Fruit fly (Drosophila melanogaster) S2 (cell line): ENCODE data around the gene vri.

Experiments used
- CG8478 ChIP-seq: fragments of >200 bp; optimal IDR thresholded peaks from 2 replicates; lab custom pipeline; 2018
- CTCF ChIP-seq, 2 experiments: fragments of >200 bp; optimal IDR thresholded peaks; 2 replicates each; lab custom pipeline; 2018

vri gene

DNA sequence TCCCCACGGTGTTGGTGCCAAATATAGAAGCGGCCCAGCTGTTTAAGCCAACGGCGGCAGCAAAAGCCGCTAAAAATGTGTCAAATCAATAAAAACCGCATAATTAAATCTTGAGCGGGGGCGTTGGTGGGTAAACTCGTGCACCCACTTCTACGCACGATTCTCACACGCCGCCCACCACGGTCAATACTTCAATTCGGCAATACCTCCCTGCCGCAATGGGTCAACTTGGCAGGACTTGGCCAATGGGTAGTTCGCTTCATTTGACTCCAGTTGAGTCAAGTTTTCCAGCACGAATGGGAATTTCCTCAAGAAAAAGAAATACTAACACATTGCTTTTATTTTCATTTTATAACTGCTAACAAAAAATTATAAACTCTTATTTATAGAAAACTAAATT, 59.8 kb downstream of the vri start:
- TF ChIP-seq CTCF (optimal IDR thresholded peaks at IDR 0.05; lab: Kevin White, UChicago) (no peak), CG8478 (lab: Kevin White, UChicago) (no peak)

DNA sequence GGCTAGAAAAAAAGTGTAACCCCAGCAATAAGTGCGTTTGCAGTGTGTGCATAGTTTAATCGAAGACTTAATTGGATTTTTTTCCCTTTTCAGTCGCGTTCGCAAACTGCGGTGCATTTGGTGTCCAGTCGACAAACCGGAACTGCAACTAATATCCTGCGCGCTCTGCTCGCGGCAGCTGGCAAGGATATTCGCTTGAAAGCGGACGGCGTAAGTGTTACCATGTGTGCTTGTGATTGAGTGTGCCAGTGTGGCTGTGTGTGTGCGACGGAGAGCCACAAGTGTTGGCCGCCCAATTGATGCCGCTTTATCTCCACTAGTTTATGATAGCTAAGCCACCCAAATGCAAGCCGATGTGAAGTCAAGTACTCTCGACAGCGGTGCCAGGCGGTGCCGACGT, 64.7 kb downstream of the vri start:
- TF ChIP-seq CG8478 (lab: Kevin White, UChicago) (no peak), CTCF (optimal IDR thresholded peaks at IDR 0.05; lab: Kevin White, UChicago) (no peak)
